Worm (Caenorhabditis elegans) whole organism, mixed stage, embryonic: Measurements from ENCODE around the gene alg-1.
A peak's percentile ranks its signal among the peaks of the same experiment; 100 is the strongest.

Source experiments
- M03D4.4 ChIP-seq: sonication (generic microtip); optimal IDR thresholded peaks from 2 replicates; lab custom pipeline; 2017; ENCODE audit warnings: mild to moderate bottlenecking, missing genetic modification characterization, missing compliant biosample characterization
- bed-3 ChIP-seq: fragments of 200-800 bp; sonication (Bioruptor generic); optimal IDR thresholded peaks from 3 replicates; lab custom pipeline; 2018; ENCODE audit warnings: mild to moderate bottlenecking, missing genetic modification characterization, moderate library complexity, missing compliant biosample characterization
- blmp-1 ChIP-seq: fragments of 150-350 bp; optimal IDR thresholded peaks from 2 replicates; lab custom pipeline; 2014; ENCODE audit warnings: missing biosample characterization, missing genetic modification characterization
- ceh-39 ChIP-seq: fragments of 150-350 bp; optimal IDR thresholded peaks from 2 replicates; lab custom pipeline; 2014; ENCODE audit warnings: missing biosample characterization, missing genetic modification characterization
- ceh-43 ChIP-seq: fragments of 200-800 bp; sonication (Bioruptor generic); optimal IDR thresholded peaks from 2 replicates; lab custom pipeline; 2018; ENCODE audit warnings: mild to moderate bottlenecking, missing genetic modification characterization, moderate library complexity, missing compliant biosample characterization
- ceh-83 ChIP-seq: fragments of 200-800 bp; sonication (Bioruptor generic); optimal IDR thresholded peaks from 2 replicates; lab custom pipeline; 2018; ENCODE audit warnings: mild to moderate bottlenecking, missing genetic modification characterization, missing compliant biosample characterization
- ces-1 ChIP-seq: fragments of 150-350 bp; optimal IDR thresholded peaks from 2 replicates; lab custom pipeline; 2014; ENCODE audit warnings: missing biosample characterization, missing genetic modification reagents, missing genetic modification characterization
- cnd-1 ChIP-seq: fragments of 200-800 bp; sonication (Bioruptor generic); optimal IDR thresholded peaks from 2 replicates; lab custom pipeline; 2018; ENCODE audit warnings: mild to moderate bottlenecking, missing genetic modification characterization, missing compliant biosample characterization
- drap-1 ChIP-seq: fragments of 200-800 bp; sonication (Bioruptor generic); optimal IDR thresholded peaks from 3 replicates; lab custom pipeline; 2018; ENCODE audit warnings: mild to moderate bottlenecking, missing genetic modification characterization, missing compliant biosample characterization
- elt-1 ChIP-seq: sonication (generic microtip); optimal IDR thresholded peaks from 2 replicates; lab custom pipeline; 2017; ENCODE audit warnings: missing genetic modification characterization, mild to moderate bottlenecking, missing compliant biosample characterization, antibody characterized with exemption, moderate library complexity, borderline replicate concordance; ENCODE audit not compliant: insufficient read depth
- elt-3 ChIP-seq: fragments of 150-350 bp; optimal IDR thresholded peaks from 2 replicates; lab custom pipeline; 2014; ENCODE audit warnings: missing biosample characterization, missing genetic modification characterization
- flh-1 ChIP-seq: fragments of 200-800 bp; sonication (Bioruptor generic); optimal IDR thresholded peaks from 2 replicates; lab custom pipeline; 2018; ENCODE audit warnings: mild to moderate bottlenecking, missing genetic modification characterization, moderate library complexity, missing compliant biosample characterization
- ham-2 ChIP-seq: fragments of 200-800 bp; sonication (Bioruptor generic); optimal IDR thresholded peaks from 2 replicates; lab custom pipeline; 2018; ENCODE audit warnings: mild to moderate bottlenecking, missing genetic modification characterization, missing compliant biosample characterization
- hlh-1 ChIP-seq: fragments of 150-350 bp; optimal IDR thresholded peaks from 2 replicates; lab custom pipeline; 2014; ENCODE audit warnings: missing biosample characterization, missing genetic modification reagents, missing genetic modification characterization
- lin-13 ChIP-seq: fragments of 150-350 bp; optimal IDR thresholded peaks from 2 replicates; lab custom pipeline; 2014; ENCODE audit warnings: missing biosample characterization, missing genetic modification characterization
- lin-32 ChIP-seq: fragments of 200-800 bp; sonication (Bioruptor generic); optimal IDR thresholded peaks from 2 replicates; lab custom pipeline; 2018; ENCODE audit warnings: mild to moderate bottlenecking, missing genetic modification characterization, missing compliant biosample characterization
- lsy-2 ChIP-seq: fragments of 150-350 bp; optimal IDR thresholded peaks from 2 replicates; lab custom pipeline; 2014; ENCODE audit warnings: missing biosample characterization, missing genetic modification characterization
- mab-5 ChIP-seq: fragments of 150-350 bp; optimal IDR thresholded peaks from 2 replicates; lab custom pipeline; 2014; ENCODE audit warnings: missing biosample characterization, missing genetic modification characterization
- mep-1 ChIP-seq: fragments of 150-350 bp; optimal IDR thresholded peaks from 2 replicates; lab custom pipeline; 2017; ENCODE audit warnings: missing biosample characterization, missing genetic modification reagents, missing genetic modification characterization, inconsistent platforms
- mls-2 ChIP-seq: sonication (generic microtip); optimal IDR thresholded peaks from 2 replicates; lab custom pipeline; 2016; ENCODE audit warnings: mild to moderate bottlenecking, missing genetic modification characterization, moderate library complexity, missing compliant biosample characterization
- nhr-12 ChIP-seq: fragments of 150-350 bp; optimal IDR thresholded peaks from 2 replicates; lab custom pipeline; 2014; ENCODE audit warnings: missing biosample characterization, missing genetic modification characterization
- nhr-2 ChIP-seq: fragments of 150-350 bp; optimal IDR thresholded peaks from 2 replicates; lab custom pipeline; 2014; ENCODE audit warnings: missing biosample characterization, missing genetic modification characterization
- nhr-237 ChIP-seq: fragments of 150-350 bp; optimal IDR thresholded peaks from 2 replicates; lab custom pipeline; 2014; ENCODE audit warnings: missing biosample characterization, missing genetic modification characterization
- nhr-76 ChIP-seq: sonication (generic microtip); optimal IDR thresholded peaks from 2 replicates; lab custom pipeline; 2017; ENCODE audit warnings: missing biosample characterization, missing genetic modification characterization
- pha-4 ChIP-seq: fragments of 150-350 bp; optimal IDR thresholded peaks from 2 replicates; lab custom pipeline; 2018; ENCODE audit warnings: missing biosample characterization, missing genetic modification reagents, missing genetic modification characterization
- sem-2 ChIP-seq: fragments of 200-800 bp; sonication (Bioruptor generic); optimal IDR thresholded peaks from 2 replicates; lab custom pipeline; 2018; ENCODE audit warnings: mild to moderate bottlenecking, missing genetic modification characterization, missing compliant biosample characterization
- snpc-4 ChIP-seq: fragments of 150-350 bp; optimal IDR thresholded peaks from 2 replicates; lab custom pipeline; 2014; ENCODE audit warnings: missing biosample characterization, missing genetic modification characterization
- sptf-1 ChIP-seq: sonication (generic microtip); optimal IDR thresholded peaks from 2 replicates; lab custom pipeline; 2017; ENCODE audit warnings: mild to moderate bottlenecking, missing genetic modification characterization, moderate library complexity, missing compliant biosample characterization
- tbx-8 ChIP-seq: fragments of 200-800 bp; sonication (Bioruptor generic); optimal IDR thresholded peaks from 2 replicates; lab custom pipeline; 2018; ENCODE audit warnings: mild to moderate bottlenecking, missing genetic modification characterization, moderate library complexity, missing compliant biosample characterization
- unc-120 ChIP-seq: sonication (generic microtip); optimal IDR thresholded peaks from 2 replicates; lab custom pipeline; 2017; ENCODE audit warnings: missing genetic modification characterization, missing compliant biosample characterization; ENCODE audit not compliant: poor library complexity, severe bottlenecking
- unc-39 ChIP-seq: fragments of 150-350 bp; optimal IDR thresholded peaks from 2 replicates; lab custom pipeline; 2014; ENCODE audit warnings: missing biosample characterization, missing genetic modification characterization
- unc-62 ChIP-seq: fragments of 150-350 bp; optimal IDR thresholded peaks from 2 replicates; lab custom pipeline; 2014; ENCODE audit warnings: missing biosample characterization, missing genetic modification reagents, missing genetic modification characterization
- zip-8 ChIP-seq: fragments of 150-350 bp; optimal IDR thresholded peaks from 2 replicates; lab custom pipeline; 2014; ENCODE audit warnings: missing biosample characterization, missing genetic modification characterization
- ztf-11 ChIP-seq: fragments of 150-350 bp; optimal IDR thresholded peaks from 2 replicates; lab custom pipeline; 2014; ENCODE audit warnings: missing biosample characterization, missing genetic modification characterization

The alg-1 gene

DNA sequence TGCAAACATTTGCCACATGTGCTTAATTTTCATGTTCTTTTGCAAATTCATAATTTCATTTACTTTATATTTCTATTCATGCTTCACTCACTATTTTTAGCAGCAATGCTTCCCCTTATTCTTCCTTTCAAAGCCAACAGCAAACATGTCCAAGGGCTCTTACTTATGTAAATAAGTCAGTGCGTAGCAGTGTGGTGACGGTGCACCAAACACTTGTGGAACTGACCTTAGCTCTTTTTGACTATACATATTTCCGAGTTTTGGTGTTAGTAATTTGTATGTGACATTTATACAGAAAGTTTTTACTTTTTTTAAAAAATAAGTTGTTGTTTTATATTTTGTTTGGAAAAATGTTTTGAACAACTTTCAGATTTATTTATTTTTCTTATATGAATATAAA, 3.8 kb upstream of the alg-1 start:
- no peak for TF ChIP-seq drap-1 (GFP tag; lab: Kevin White, UChicago)
- TF ChIP-seq unc-39 (tag; lab: Kevin White, UChicago) = no peak
- no peak for TF ChIP-seq ztf-11 (tag; lab: Kevin White, UChicago)
- no peak for TF ChIP-seq lin-13
- TF ChIP-seq lsy-2 (tag; lab: Kevin White, UChicago) = no peak
- no peak for TF ChIP-seq lin-32
- TF ChIP-seq pha-4 = peak; percentile 73
- TF ChIP-seq blmp-1 = no peak
- no peak for TF ChIP-seq zip-8 (tag; lab: Kevin White, UChicago)
- TF ChIP-seq tbx-8 (GFP tag; lab: Kevin White, UChicago) = no peak
- peak; percentile 33 for TF ChIP-seq ces-1
- no peak for TF ChIP-seq nhr-12 (tag; lab: Kevin White, UChicago)
- no peak for TF ChIP-seq ceh-39 (tag; lab: Kevin White, UChicago)
- no peak for TF ChIP-seq elt-1 (tag; lab: Kevin White, UChicago)
- TF ChIP-seq bed-3 (GFP tag; lab: Kevin White, UChicago) = no peak
- no peak for TF ChIP-seq mab-5 (tag; lab: Kevin White, UChicago)
- no peak for TF ChIP-seq ceh-43 (GFP tag; lab: Kevin White, UChicago)

DNA sequence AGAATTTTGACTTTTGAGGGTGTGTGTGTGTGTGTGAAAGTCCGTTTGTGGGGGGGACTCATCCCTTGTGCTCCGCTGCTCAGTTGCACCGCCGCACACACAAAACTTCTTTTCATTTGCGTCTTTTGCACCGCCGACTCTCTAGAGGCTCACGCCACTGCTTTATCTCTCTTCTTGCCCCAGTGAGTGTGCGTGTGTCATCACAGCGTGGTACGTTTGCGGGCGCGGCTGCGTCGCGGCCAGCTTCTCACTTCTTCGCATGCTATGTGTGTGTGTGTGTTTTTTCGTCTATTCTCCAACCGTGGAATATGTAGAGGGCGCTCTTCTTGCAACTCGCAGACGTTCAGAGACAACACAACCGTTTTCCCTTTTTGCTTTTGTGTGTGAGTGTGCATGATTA, 3.4 kb upstream of the alg-1 start:
- peak; percentile 30 for TF ChIP-seq unc-120 (tag; lab: Kevin White, UChicago)
- TF ChIP-seq ztf-11 (tag; lab: Kevin White, UChicago) = no peak
- peak; percentile 3 for TF ChIP-seq nhr-237 (tag; lab: Kevin White, UChicago)
- TF ChIP-seq nhr-2 (tag; lab: Kevin White, UChicago) = no peak
- TF ChIP-seq sptf-1 = peak; percentile 18
- TF ChIP-seq ceh-83 = no peak
- peak; percentile 25 for TF ChIP-seq cnd-1 (tag; lab: Kevin White, UChicago)
- peak; percentile 21 for TF ChIP-seq mep-1 (tag; lab: Kevin White, UChicago)
- TF ChIP-seq lin-13 = no peak
- TF ChIP-seq ceh-39 (tag; lab: Kevin White, UChicago) = no peak
- peak; percentile 3 for TF ChIP-seq ceh-43 (GFP tag; lab: Kevin White, UChicago)
- peak; percentile 45 for TF ChIP-seq mls-2 (tag; lab: Kevin White, UChicago)
- peak; percentile 61 for TF ChIP-seq pha-4
- no peak for TF ChIP-seq drap-1 (GFP tag; lab: Kevin White, UChicago)
- TF ChIP-seq hlh-1 (tag; lab: Kevin White, UChicago) = peak; percentile 17

DNA sequence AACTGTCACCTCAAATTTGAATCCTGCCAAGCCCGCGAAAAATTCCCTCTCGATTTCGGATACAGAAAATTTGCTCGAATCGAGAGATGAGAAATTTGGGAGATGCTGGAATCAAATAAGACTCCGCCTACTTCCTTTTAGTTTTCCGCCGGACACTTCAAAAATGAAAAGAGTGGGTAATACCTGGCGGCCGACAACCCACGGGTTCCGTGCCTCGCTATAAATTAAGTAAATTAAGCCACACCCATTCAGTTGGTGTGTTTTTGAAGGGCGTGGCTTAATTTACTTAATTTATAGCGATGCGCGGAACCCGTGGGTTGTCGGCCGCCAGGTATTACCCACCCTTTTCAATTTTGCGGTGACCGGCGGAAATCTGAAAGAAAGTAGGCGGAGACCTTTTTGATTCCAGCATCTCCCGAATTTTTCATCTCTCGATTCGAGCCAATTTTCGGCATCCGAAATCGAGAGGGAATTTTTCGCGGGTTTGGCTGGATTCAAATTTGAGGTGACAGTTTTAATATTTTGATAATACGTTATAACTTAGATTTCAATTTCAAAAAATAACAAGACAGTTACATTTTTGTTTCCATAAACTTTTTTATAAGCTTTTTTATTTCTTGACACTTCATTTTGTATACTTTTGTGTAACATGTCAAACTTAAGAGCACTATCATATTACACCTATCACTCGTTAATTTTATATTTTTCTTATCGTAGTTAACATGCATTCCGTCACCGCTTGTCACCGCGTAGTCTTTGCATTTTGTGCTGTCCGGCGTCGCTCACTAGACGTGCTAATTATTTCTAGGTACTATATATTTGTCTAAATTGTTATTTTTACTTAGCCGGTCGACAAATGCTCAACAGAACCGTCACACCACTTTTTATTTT, 2.0 kb upstream of the alg-1 start:
- no peak for TF ChIP-seq snpc-4 (tag; lab: Kevin White, UChicago)
- TF ChIP-seq blmp-1 = no peak
- TF ChIP-seq elt-3 (tag; lab: Kevin White, UChicago) = no peak
- no peak for TF ChIP-seq mls-2 (tag; lab: Kevin White, UChicago)
- TF ChIP-seq lin-13 = no peak
- no peak for TF ChIP-seq flh-1
- no peak for TF ChIP-seq nhr-2 (tag; lab: Kevin White, UChicago)
- no peak for TF ChIP-seq M03D4.4 (tag; lab: Kevin White, UChicago)
- no peak for TF ChIP-seq nhr-76 (tag; lab: Kevin White, UChicago)
- TF ChIP-seq ceh-43 (GFP tag; lab: Kevin White, UChicago) = no peak
- no peak for TF ChIP-seq nhr-12 (tag; lab: Kevin White, UChicago)
- TF ChIP-seq ceh-83 = no peak
- TF ChIP-seq tbx-8 (GFP tag; lab: Kevin White, UChicago) = no peak
- no peak for TF ChIP-seq hlh-1 (tag; lab: Kevin White, UChicago)
- TF ChIP-seq, all 35 proteins: peak for 0

DNA sequence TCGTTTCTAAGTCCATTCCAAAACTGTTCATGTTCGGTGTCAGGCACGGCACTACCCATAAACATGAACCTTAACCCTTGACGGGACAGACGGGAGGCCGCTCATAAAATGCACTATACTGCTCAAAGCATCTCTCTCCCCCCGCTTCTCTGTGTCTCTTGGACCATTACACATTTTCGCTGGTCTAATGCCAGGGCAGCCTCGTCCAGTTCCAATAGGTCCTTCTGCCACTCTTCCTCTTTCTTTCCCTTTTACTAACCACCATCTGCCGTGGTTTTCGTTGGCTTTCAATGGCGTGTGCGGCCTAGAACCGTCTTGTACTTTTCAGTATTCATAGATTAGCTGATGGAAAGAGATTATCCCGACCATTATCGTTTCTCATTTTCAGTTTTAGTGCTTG, 743 bp upstream of the alg-1 start:
- TF ChIP-seq cnd-1 (tag; lab: Kevin White, UChicago) = peak; percentile 82
- peak; percentile 54 for TF ChIP-seq mls-2 (tag; lab: Kevin White, UChicago)
- TF ChIP-seq lin-32 = peak; percentile 50
- TF ChIP-seq ces-1 = peak; percentile 3
- TF ChIP-seq blmp-1 = no peak
- no peak for TF ChIP-seq elt-1 (tag; lab: Kevin White, UChicago)
- TF ChIP-seq ham-2 (GFP tag; lab: Kevin White, UChicago) = no peak
- peak; percentile 42 for TF ChIP-seq nhr-2 (tag; lab: Kevin White, UChicago)
- no peak for TF ChIP-seq ztf-11 (tag; lab: Kevin White, UChicago)
- peak; percentile 46 for TF ChIP-seq drap-1 (GFP tag; lab: Kevin White, UChicago)
- no peak for TF ChIP-seq unc-62
- TF ChIP-seq bed-3 (GFP tag; lab: Kevin White, UChicago) = no peak
- no peak for TF ChIP-seq nhr-76 (tag; lab: Kevin White, UChicago)
- TF ChIP-seq sem-2 (GFP tag; lab: Kevin White, UChicago) = no peak
- TF ChIP-seq lin-13 = peak; percentile 36
- no peak for TF ChIP-seq mep-1 (tag; lab: Kevin White, UChicago)
- TF ChIP-seq pha-4 = peak; percentile 30
- TF ChIP-seq sptf-1 = peak; percentile 38
- TF ChIP-seq unc-120 (tag; lab: Kevin White, UChicago) = peak; percentile 49
- TF ChIP-seq hlh-1 (tag; lab: Kevin White, UChicago) = peak; percentile 35
- TF ChIP-seq elt-3 (tag; lab: Kevin White, UChicago) = no peak
- no peak for TF ChIP-seq M03D4.4 (tag; lab: Kevin White, UChicago)
- no peak for TF ChIP-seq lsy-2 (tag; lab: Kevin White, UChicago)
- TF ChIP-seq, all 35 proteins: peak for 11
